Worm (Caenorhabditis elegans) whole organism, L4 larva: ENCODE measurements around the gene F23H11.2.

Source experiments
- D1046.2 ChIP-seq: fragments of 200-800 bp; sonication (Bioruptor generic); IDR thresholded peaks from 2 replicates; pipeline ENCODE4 v1.3.6; 2022; ENCODE audit warnings: missing genetic modification characterization, missing compliant biosample characterization
- F10B5.3 ChIP-seq: sonication (generic microtip); optimal IDR thresholded peaks from 2 replicates; lab custom pipeline; 2016; ENCODE audit warnings: mild to moderate bottlenecking, missing genetic modification characterization, missing compliant biosample characterization
- F26F4.8 ChIP-seq: fragments of 200-800 bp; sonication (Bioruptor generic); conservative IDR thresholded peaks from 2 replicates; pipeline ENCODE4 v1.3.6; 2022; ENCODE audit warnings: missing genetic modification characterization, missing compliant biosample characterization
- F44E2.7 ChIP-seq: fragments of 200-800 bp; sonication (Bioruptor generic); IDR thresholded peaks from 2 replicates; pipeline ENCODE4 v2.1.2; 2022; ENCODE audit warnings: missing genetic modification characterization, missing compliant biosample characterization
- F49E8.2 ChIP-seq: sonication (generic microtip); optimal IDR thresholded peaks from 2 replicates; lab custom pipeline; 2016; ENCODE audit warnings: missing compliant biosample characterization, mild to moderate bottlenecking, missing genetic modification characterization, borderline replicate concordance
- T20F7.1 ChIP-seq: fragments of 200-800 bp; sonication (Bioruptor generic); optimal IDR thresholded peaks from 2 replicates; lab custom pipeline; 2018; ENCODE audit warnings: mild to moderate bottlenecking, missing genetic modification characterization, missing compliant biosample characterization
- Y48G9A.11 ChIP-seq: fragments of 200-800 bp; sonication (Bioruptor generic); IDR thresholded peaks from 2 replicates; pipeline ENCODE4 v1.3.6; 2022; ENCODE audit warnings: missing genetic modification reagents, missing genetic modification characterization, missing compliant biosample characterization
- Y5F2A.4 ChIP-seq: fragments of 200-800 bp; sonication (Bioruptor generic); optimal IDR thresholded peaks from 2 replicates; lab custom pipeline; 2018; ENCODE audit warnings: mild to moderate bottlenecking, missing genetic modification characterization, missing compliant biosample characterization
- ZK337.2 ChIP-seq: fragments of 200-800 bp; sonication (Bioruptor generic); IDR thresholded peaks from 2 replicates; pipeline ENCODE4 v1.3.6; 2022; ENCODE audit warnings: missing genetic modification reagents, missing genetic modification characterization, missing compliant biosample characterization
- aly-2 ChIP-seq: sonication (generic microtip); optimal IDR thresholded peaks from 2 replicates; lab custom pipeline; 2018; ENCODE audit warnings: missing biosample characterization, missing genetic modification characterization
- arid-1 ChIP-seq: fragments of 200-800 bp; sonication (Bioruptor generic); conservative IDR thresholded peaks from 2 replicates; pipeline ENCODE4 v1.3.6; 2022; ENCODE audit warnings: missing genetic modification reagents, missing genetic modification characterization, missing compliant biosample characterization
- ceh-28 ChIP-seq: fragments of 150-350 bp; optimal IDR thresholded peaks from 2 replicates; lab custom pipeline; 2014; ENCODE audit warnings: missing biosample characterization, missing genetic modification reagents, missing genetic modification characterization
- ceh-32 ChIP-seq: sonication (generic microtip); optimal IDR thresholded peaks from 2 replicates; lab custom pipeline; 2016; ENCODE audit warnings: mild to moderate bottlenecking, missing genetic modification characterization, missing compliant biosample characterization; ENCODE audit not compliant: poor library complexity
- ceh-44 ChIP-seq: fragments of 200-800 bp; sonication (Bioruptor generic); IDR thresholded peaks from 2 replicates; pipeline ENCODE4 v1.3.6; 2022; ENCODE audit warnings: missing genetic modification reagents, missing genetic modification characterization, missing compliant biosample characterization
- cey-2 ChIP-seq: sonication (generic microtip); optimal IDR thresholded peaks from 3 replicates; lab custom pipeline; 2017; ENCODE audit warnings: missing genetic modification characterization, mild to moderate bottlenecking, missing compliant biosample characterization, antibody characterized with exemption, borderline replicate concordance; ENCODE audit not compliant: insufficient read depth
- ctbp-1 ChIP-seq: fragments of 200-800 bp; sonication (Bioruptor generic); IDR thresholded peaks from 2 replicates; pipeline ENCODE4 v1.3.6; 2022; ENCODE audit warnings: missing genetic modification reagents, missing genetic modification characterization, missing compliant biosample characterization
- daf-12 ChIP-seq: fragments of 150-350 bp; optimal IDR thresholded peaks from 2 replicates; lab custom pipeline; 2014; ENCODE audit warnings: missing biosample characterization, missing genetic modification reagents, missing genetic modification characterization
- daf-16 ChIP-seq, 3 experiments: sonication (generic microtip); optimal IDR thresholded peaks; 2 replicates each; lab custom pipeline; 2016 to 2017; ENCODE audit warnings: missing genetic modification characterization in 3 of 3, missing genetic modification reagents in 3 of 3, mild to moderate bottlenecking in 2 of 3, missing compliant biosample characterization in 2 of 3, missing biosample characterization in 1 of 3, moderate library complexity in 1 of 3
- daf-8 ChIP-seq: fragments of 200-800 bp; sonication (Bioruptor generic); IDR thresholded peaks from 2 replicates; pipeline ENCODE4 v1.3.6; 2022; ENCODE audit warnings: missing genetic modification characterization, missing compliant biosample characterization
- dmd-6 ChIP-seq: fragments of 200-800 bp; sonication (Bioruptor generic); IDR thresholded peaks from 2 replicates; pipeline ENCODE4 v1.3.6; 2022; ENCODE audit warnings: missing genetic modification reagents, missing genetic modification characterization, missing compliant biosample characterization
- dpl-1 ChIP-seq: fragments of 150-350 bp; optimal IDR thresholded peaks from 2 replicates; lab custom pipeline; 2014; ENCODE audit warnings: missing biosample characterization, missing genetic modification reagents, missing genetic modification characterization
- dve-1 ChIP-seq: sonication (generic microtip); optimal IDR thresholded peaks from 2 replicates; lab custom pipeline; 2017; ENCODE audit warnings: antibody characterized with exemption, mild to moderate bottlenecking, missing genetic modification characterization, missing compliant biosample characterization; ENCODE audit not compliant: insufficient read depth
- fkh-10 ChIP-seq: fragments of 150-350 bp; optimal IDR thresholded peaks from 2 replicates; lab custom pipeline; 2014; ENCODE audit warnings: missing biosample characterization, missing genetic modification reagents, missing genetic modification characterization
- fos-1 ChIP-seq: fragments of 150-350 bp; optimal IDR thresholded peaks from 2 replicates; lab custom pipeline; 2014; ENCODE audit warnings: missing biosample characterization, missing genetic modification characterization
- gei-8 ChIP-seq: fragments of 200-800 bp; sonication (Bioruptor generic); optimal IDR thresholded peaks from 2 replicates; lab custom pipeline; 2018; ENCODE audit warnings: mild to moderate bottlenecking, missing genetic modification characterization, missing compliant biosample characterization
- hif-1 ChIP-seq, 2 experiments: sonication (generic microtip); optimal IDR thresholded peaks; 2 replicates each; lab custom pipeline; 2016 to 2017; ENCODE audit warnings: missing compliant biosample characterization in 2 of 2, missing genetic modification characterization in 2 of 2, missing genetic modification reagents in 2 of 2, missing genotype in 2 of 2, mild to moderate bottlenecking in 1 of 2
- hmg-1.1 ChIP-seq: fragments of 200-800 bp; sonication (Bioruptor generic); IDR thresholded peaks from 2 replicates; pipeline ENCODE4 v1.3.6; 2022; ENCODE audit warnings: missing genetic modification reagents, missing genetic modification characterization, missing compliant biosample characterization
- jun-1 ChIP-seq: fragments of 150-350 bp; optimal IDR thresholded peaks from 2 replicates; lab custom pipeline; 2014; ENCODE audit warnings: missing biosample characterization, missing genetic modification reagents, missing genetic modification characterization
- lin-15B ChIP-seq: fragments of 150-350 bp; sonication (generic microtip); optimal IDR thresholded peaks from 3 replicates; lab custom pipeline; 2014; ENCODE audit warnings: missing biosample characterization, missing genetic modification characterization
- lin-29 ChIP-seq: fragments of 200-800 bp; sonication (Bioruptor generic); IDR thresholded peaks from 2 replicates; pipeline ENCODE4 v1.3.6; 2022; ENCODE audit warnings: missing genetic modification reagents, missing genetic modification characterization, missing compliant biosample characterization
- lin-38 ChIP-seq: fragments of 200-800 bp; sonication (Bioruptor generic); IDR thresholded peaks from 2 replicates; pipeline ENCODE4 v1.3.6; 2022; ENCODE audit warnings: missing genetic modification reagents, missing genetic modification characterization, missing compliant biosample characterization
- lin-39 ChIP-seq: fragments of 150-350 bp; optimal IDR thresholded peaks from 2 replicates; lab custom pipeline; 2014; ENCODE audit warnings: missing biosample characterization, missing genetic modification reagents, missing genetic modification characterization
- lsy-2 ChIP-seq, 2 experiments: fragments of 150-350 bp in 1 of 2; sonication (generic microtip) in 1 of 2; optimal IDR thresholded peaks; 2 replicates each; lab custom pipeline; 2014 to 2017; ENCODE audit warnings: missing biosample characterization in 2 of 2, missing genetic modification characterization in 2 of 2
- mdl-1 ChIP-seq, 2 experiments: fragments of 150-350 bp in 1 of 2; sonication (generic microtip) in 1 of 2; optimal IDR thresholded peaks; 2 replicates each; lab custom pipeline; 2014 to 2017; ENCODE audit warnings: missing biosample characterization in 2 of 2, missing genetic modification characterization in 2 of 2
- mdt-29 ChIP-seq: fragments of 200-800 bp; sonication (Bioruptor generic); IDR thresholded peaks from 2 replicates; pipeline ENCODE4 v1.3.6; 2022; ENCODE audit warnings: missing genetic modification reagents, missing genetic modification characterization, missing compliant biosample characterization
- mxl-3 ChIP-seq: fragments of 200-800 bp; sonication (Bioruptor generic); optimal IDR thresholded peaks from 2 replicates; lab custom pipeline; 2018; ENCODE audit warnings: mild to moderate bottlenecking, missing genetic modification characterization, missing compliant biosample characterization
- nhr-10 ChIP-seq: fragments of 150-350 bp; optimal IDR thresholded peaks from 2 replicates; lab custom pipeline; 2014; ENCODE audit warnings: missing biosample characterization, missing genetic modification characterization
- nhr-102 ChIP-seq: sonication (generic microtip); optimal IDR thresholded peaks from 2 replicates; lab custom pipeline; 2016; ENCODE audit warnings: mild to moderate bottlenecking, missing genetic modification characterization, moderate library complexity, missing compliant biosample characterization
- nhr-41 ChIP-seq: fragments of 200-800 bp; sonication (Bioruptor generic); IDR thresholded peaks from 2 replicates; pipeline ENCODE4 v1.3.6; 2022; ENCODE audit warnings: missing genetic modification reagents, missing genetic modification characterization, missing compliant biosample characterization
- nhr-48 ChIP-seq: sonication (generic microtip); optimal IDR thresholded peaks from 2 replicates; lab custom pipeline; 2016; ENCODE audit warnings: mild to moderate bottlenecking, missing genetic modification characterization, missing compliant biosample characterization
- nhr-77 ChIP-seq: fragments of 150-350 bp; optimal IDR thresholded peaks from 2 replicates; lab custom pipeline; 2014; ENCODE audit warnings: missing biosample characterization, missing genetic modification characterization
- php-3 ChIP-seq: fragments of 200-800 bp; sonication (Bioruptor generic); IDR thresholded peaks from 2 replicates; pipeline ENCODE4 v1.3.6; 2022; ENCODE audit warnings: missing genetic modification reagents, missing genetic modification characterization, missing compliant biosample characterization
- rbr-2 ChIP-seq: sonication (generic microtip); optimal IDR thresholded peaks from 2 replicates; lab custom pipeline; 2016; ENCODE audit warnings: missing genotype, missing genetic modification characterization, missing compliant biosample characterization
- sdz-12 ChIP-seq: fragments of 200-800 bp; sonication (Bioruptor generic); optimal IDR thresholded peaks from 2 replicates; lab custom pipeline; 2018; ENCODE audit warnings: mild to moderate bottlenecking, missing genetic modification characterization, missing compliant biosample characterization
- skn-1 ChIP-seq: fragments of 150-350 bp; optimal IDR thresholded peaks from 2 replicates; lab custom pipeline; 2014; ENCODE audit warnings: missing biosample characterization, missing genetic modification characterization
- snpc-1.2 ChIP-seq: fragments of 200-800 bp; sonication (Bioruptor generic); IDR thresholded peaks from 2 replicates; pipeline ENCODE4 v1.3.6; 2022; ENCODE audit warnings: missing genetic modification reagents, missing genetic modification characterization, missing compliant biosample characterization
- spr-3 ChIP-seq: fragments of 200-800 bp; sonication (Bioruptor generic); optimal IDR thresholded peaks from 2 replicates; lab custom pipeline; 2018; ENCODE audit warnings: mild to moderate bottlenecking, missing genetic modification characterization, missing compliant biosample characterization
- unc-39 ChIP-seq: sonication (generic microtip); optimal IDR thresholded peaks from 2 replicates; lab custom pipeline; 2017; ENCODE audit warnings: missing biosample characterization, missing genetic modification characterization
- vab-7 ChIP-seq: fragments of 200-800 bp; sonication (Bioruptor generic); IDR thresholded peaks from 2 replicates; pipeline ENCODE4 v1.3.6; 2022; ENCODE audit warnings: missing genetic modification reagents, missing genetic modification characterization, missing compliant biosample characterization
- zfp-3 ChIP-seq: fragments of 200-800 bp; sonication (Bioruptor generic); conservative IDR thresholded peaks from 2 replicates; pipeline ENCODE4 v1.3.6; 2022; ENCODE audit warnings: missing genetic modification reagents, missing genetic modification characterization, missing compliant biosample characterization
- zip-2 ChIP-seq: fragments of 150-350 bp; optimal IDR thresholded peaks from 2 replicates; lab custom pipeline; 2014; ENCODE audit warnings: missing biosample characterization, missing genetic modification characterization

Gene F23H11.2

ce11 chrIII:946250-946725 lies 50.7 kb downstream of the F23H11.2 start, which contains the start of gene fbxa-60 (continued):
- no peak for TF ChIP-seq ZK337.2
- TF ChIP-seq spr-3 (GFP tag; lab: Kevin White, UChicago), result no peak
- no peak for TF ChIP-seq vab-7 (GFP tag; lab: Robert Waterston, UW)
- TF ChIP-seq ceh-28 (tag; lab: Kevin White, UChicago), result no peak
- TF ChIP-seq lin-29 (GFP tag; lab: Robert Waterston, UW), result no peak
- no peak for TF ChIP-seq nhr-48 (tag; lab: Kevin White, UChicago)
- TF ChIP-seq daf-8 (GFP tag; lab: Robert Waterston, UW), result no peak
- peak; percentile 12 for TF ChIP-seq nhr-77 (tag; lab: Kevin White, UChicago)
- no peak for TF ChIP-seq lsy-2 (tag; optimal IDR thresholded peaks at IDR 0.05; lab: Kevin White, UChicago)
- TF ChIP-seq fos-1 (tag; lab: Kevin White, UChicago), result no peak
- no peak for TF ChIP-seq ctbp-1 (GFP tag; lab: Robert Waterston, UW)
- no peak for TF ChIP-seq fkh-10
- TF ChIP-seq zfp-3 (GFP tag; lab: Robert Waterston, UW), result no peak
- peak; percentile 63 for TF ChIP-seq dve-1 (tag; lab: Kevin White, UChicago)
- no peak for TF ChIP-seq aly-2 (tag; lab: Kevin White, UChicago)
- no peak for TF ChIP-seq F44E2.7 (GFP tag; lab: Robert Waterston, UW)
- TF ChIP-seq daf-12, result no peak
- TF ChIP-seq Y5F2A.4 (GFP tag; lab: Kevin White, UChicago), result no peak
- TF ChIP-seq mdt-29, result no peak
- TF ChIP-seq ceh-32 (tag; lab: Kevin White, UChicago), result no peak
- TF ChIP-seq skn-1 (tag; lab: Kevin White, UChicago), result no peak
- TF ChIP-seq F49E8.2 (tag; lab: Kevin White, UChicago), result no peak
- no peak for TF ChIP-seq snpc-1.2
- TF ChIP-seq lin-15B, result no peak
- TF ChIP-seq mdl-1 (tag; optimal IDR thresholded peaks at IDR 0.05; lab: Kevin White, UChicago), result no peak
- TF ChIP-seq F26F4.8, result no peak
- TF ChIP-seq php-3 (GFP tag; lab: Robert Waterston, UW), result peak; percentile 80
- no peak for TF ChIP-seq daf-16 (GFP tag; optimal IDR thresholded peaks at IDR 0.05; lab: Kevin White, UChicago)
- peak; percentile 53 for TF ChIP-seq daf-16 (tag; optimal IDR thresholded peaks at IDR 0.05; lab: Kevin White, UChicago)
- no peak for TF ChIP-seq arid-1
- TF ChIP-seq T20F7.1 (GFP tag; lab: Kevin White, UChicago), result peak; percentile 54
- no peak for TF ChIP-seq cey-2 (tag; lab: Kevin White, UChicago)
- peak; percentile 75 for TF ChIP-seq zip-2
- TF ChIP-seq ceh-44 (GFP tag; lab: Robert Waterston, UW), result no peak
- TF ChIP-seq D1046.2, result no peak
- no peak for TF ChIP-seq F10B5.3
- no peak for TF ChIP-seq lin-38
- no peak for TF ChIP-seq rbr-2 (tag; lab: Kevin White, UChicago)
- TF ChIP-seq nhr-10 (tag; lab: Kevin White, UChicago), result no peak
- no peak for TF ChIP-seq nhr-102 (tag; lab: Kevin White, UChicago)
- no peak for TF ChIP-seq unc-39
- TF ChIP-seq gei-8 (GFP tag; lab: Kevin White, UChicago), result no peak
- no peak for TF ChIP-seq nhr-41 (GFP tag; lab: Robert Waterston, UW)
- TF ChIP-seq sdz-12 (GFP tag; lab: Kevin White, UChicago), result no peak
- no peak for TF ChIP-seq hmg-1.1 (GFP tag; lab: Robert Waterston, UW)
- peak; percentile 95 for TF ChIP-seq dmd-6
- no peak for TF ChIP-seq hif-1 (tag; optimal IDR thresholded peaks at IDR 0.05; lab: Kevin White, UChicago)
- no peak for TF ChIP-seq lin-39
- no peak for TF ChIP-seq jun-1 (tag; lab: Kevin White, UChicago)
- TF ChIP-seq dpl-1 (GFP tag; lab: Kevin White, UChicago), result no peak
- TF ChIP-seq Y48G9A.11 (GFP tag; lab: Robert Waterston, UW), result no peak
- no peak for TF ChIP-seq mxl-3
